Fruit fly (Drosophila melanogaster) whole organism, embryonic: Measurements from ENCODE around the gene Ir87a.
A peak's percentile ranks its signal among the peaks of the same experiment; 100 is the strongest.

Source experiments
- C15 ChIP-seq: fragments of 200-800 bp; sonication (Bioruptor generic); IDR thresholded peaks from 3 replicates; pipeline ENCODE4 v1.3.6; 2022; ENCODE audit warnings: missing biosample characterization, missing genetic modification characterization
- CG12071 ChIP-seq: fragments of 200-800 bp; sonication (Bioruptor generic); optimal IDR thresholded peaks from 3 replicates; lab custom pipeline; 2018; ENCODE audit warnings: missing biosample characterization, mild to moderate bottlenecking, missing genetic modification characterization
- CG13296 ChIP-seq: fragments of 200-800 bp; sonication (Bioruptor generic); optimal IDR thresholded peaks from 3 replicates; lab custom pipeline; 2018; ENCODE audit warnings: missing biosample characterization, mild to moderate bottlenecking, missing genetic modification characterization
- CG14965 ChIP-seq: fragments of 200-800 bp; sonication (Bioruptor generic); optimal IDR thresholded peaks from 2 replicates; lab custom pipeline; 2016; ENCODE audit warnings: missing biosample characterization, missing genetic modification characterization, borderline replicate concordance
- CG16863 ChIP-seq: fragments of 200-800 bp; sonication (Bioruptor generic); optimal IDR thresholded peaks from 3 replicates; lab custom pipeline; 2016; ENCODE audit warnings: missing biosample characterization, missing genetic modification characterization
- CG17912 ChIP-seq: fragments of 200-800 bp; sonication (Bioruptor generic); optimal IDR thresholded peaks from 2 replicates; lab custom pipeline; 2018; ENCODE audit warnings: missing biosample characterization, mild to moderate bottlenecking, missing genetic modification characterization
- CG18619 ChIP-seq: fragments of 200-800 bp; sonication (Bioruptor generic); optimal IDR thresholded peaks from 3 replicates; lab custom pipeline; 2017; ENCODE audit warnings: missing biosample characterization, mild to moderate bottlenecking, missing genetic modification characterization
- CG2202 ChIP-seq: fragments of 200-800 bp; sonication (Bioruptor generic); optimal IDR thresholded peaks from 2 replicates; lab custom pipeline; 2018; ENCODE audit warnings: missing biosample characterization, mild to moderate bottlenecking, missing genetic modification characterization
- CG3065 ChIP-seq: fragments of 200-800 bp; sonication (Bioruptor generic); optimal IDR thresholded peaks from 2 replicates; lab custom pipeline; 2016; ENCODE audit warnings: missing biosample characterization, missing genetic modification characterization
- CG31365 ChIP-seq: fragments of 200-800 bp; sonication (Bioruptor generic); optimal IDR thresholded peaks from 2 replicates; lab custom pipeline; 2018; ENCODE audit warnings: missing biosample characterization, mild to moderate bottlenecking, missing genetic modification characterization
- CG3163 ChIP-seq: fragments of 200-800 bp; sonication (Bioruptor generic); optimal IDR thresholded peaks from 3 replicates; lab custom pipeline; 2016; ENCODE audit warnings: missing biosample characterization, missing genetic modification characterization
- CG34376 ChIP-seq: fragments of 200-800 bp; sonication (Bioruptor generic); optimal IDR thresholded peaks from 2 replicates; lab custom pipeline; 2018; ENCODE audit warnings: missing biosample characterization, mild to moderate bottlenecking, missing genetic modification characterization
- CG3726 ChIP-seq: fragments of 200-800 bp; sonication (Bioruptor generic); IDR thresholded peaks from 3 replicates; pipeline ENCODE4, ENCODE4 v1.3.6; 2022; ENCODE audit warnings: missing biosample characterization, missing genetic modification characterization
- CG4360 ChIP-seq: fragments of 200-800 bp; sonication (Bioruptor generic); IDR thresholded peaks from 2 replicates; pipeline ENCODE4 v1.3.6; 2022; ENCODE audit warnings: missing biosample characterization, missing genetic modification characterization
- CG43689 ChIP-seq: fragments of 200-800 bp; sonication (Bioruptor generic); IDR thresholded peaks from 2 replicates; pipeline ENCODE4 v1.3.6; 2022; ENCODE audit warnings: missing biosample characterization, missing genetic modification characterization
- CG6272 ChIP-seq: fragments of 200-800 bp; sonication (Bioruptor generic); IDR thresholded peaks from 2 replicates; pipeline ENCODE4 v1.3.6; 2022; ENCODE audit warnings: missing biosample characterization, missing genetic modification characterization
- CG6689 ChIP-seq: fragments of 200-800 bp; sonication (Bioruptor generic); IDR thresholded peaks from 2 replicates; pipeline ENCODE4 v1.3.6; 2022; ENCODE audit warnings: missing biosample characterization, missing genetic modification characterization
- CG8924 ChIP-seq: fragments of 200-800 bp; optimal IDR thresholded peaks from 3 replicates; lab custom pipeline; 2019; ENCODE audit warnings: missing biosample characterization, mild to moderate bottlenecking, missing genetic modification characterization, moderate library complexity
- CG9609 ChIP-seq: fragments of 200-800 bp; sonication (Bioruptor generic); optimal IDR thresholded peaks from 3 replicates; lab custom pipeline; 2016; ENCODE audit warnings: missing biosample characterization, missing genetic modification characterization
- D ChIP-seq, 2 experiments: fragments of 200-800 bp in 1 of 2; fragments of >200 bp in 1 of 2; sonication (Bioruptor generic) in 1 of 2; optimal IDR thresholded peaks; 2 replicates in 1 of 2; 3 replicates in 1 of 2; lab custom pipeline; 2017; ENCODE audit warnings: mild to moderate bottlenecking in 1 of 2, missing biosample characterization in 1 of 2, missing genetic modification characterization in 1 of 2, missing genetic modification reagents in 1 of 2
- Dek ChIP-seq: fragments of 200-800 bp; sonication (Bioruptor generic); optimal IDR thresholded peaks from 3 replicates; lab custom pipeline; 2019; ENCODE audit warnings: missing biosample characterization, mild to moderate bottlenecking, missing genetic modification characterization, moderate library complexity
- Dll ChIP-seq: fragments of 200-800 bp; sonication (Bioruptor generic); IDR thresholded peaks from 4 replicates; pipeline ENCODE4 v1.3.6; 2022; ENCODE audit warnings: missing biosample characterization, missing genetic modification characterization; ENCODE audit not compliant: partially characterized antibody
- Doc3 ChIP-seq: fragments of 200-800 bp; sonication (Bioruptor generic); IDR thresholded peaks from 3 replicates; pipeline ENCODE4 v1.3.6; 2022; ENCODE audit warnings: missing biosample characterization, missing genetic modification characterization; ENCODE audit not compliant: partially characterized antibody
- E2f2 ChIP-seq: fragments of 200-800 bp; sonication (Bioruptor generic); IDR thresholded peaks from 2 replicates; pipeline ENCODE4 v1.3.6; 2022; ENCODE audit warnings: missing biosample characterization, missing genetic modification characterization
- Fer3 ChIP-seq: fragments of 200-800 bp; sonication (Bioruptor generic); optimal IDR thresholded peaks from 2 replicates; lab custom pipeline; 2018; ENCODE audit warnings: missing biosample characterization, mild to moderate bottlenecking, missing genetic modification characterization, moderate library complexity
- Max ChIP-seq: fragments of 200-800 bp; sonication (Bioruptor generic); optimal IDR thresholded peaks from 2 replicates; lab custom pipeline; 2016; ENCODE audit warnings: missing biosample characterization, mild to moderate bottlenecking, missing genetic modification characterization
- NFAT ChIP-seq: fragments of 200-800 bp; sonication (Bioruptor generic); IDR thresholded peaks from 2 replicates; pipeline ENCODE4 v1.3.6; 2022; ENCODE audit warnings: missing biosample characterization, missing genetic modification characterization
- Six4 ChIP-seq: fragments of 200-800 bp; sonication (Bioruptor generic); optimal IDR thresholded peaks from 2 replicates; lab custom pipeline; 2016; ENCODE audit warnings: missing biosample characterization, missing genetic modification characterization
- Taf1 ChIP-seq: fragments of 200-800 bp; sonication (Bioruptor generic); IDR thresholded peaks from 2 replicates; pipeline ENCODE4 v1.3.6; 2022; ENCODE audit warnings: missing biosample characterization, missing genetic modification characterization
- Vsx1 ChIP-seq: fragments of 200-800 bp; sonication (Bioruptor generic); optimal IDR thresholded peaks from 2 replicates; lab custom pipeline; 2017; ENCODE audit warnings: missing biosample characterization, mild to moderate bottlenecking, missing genetic modification characterization, missing genetic modification reagents
- Xbp1 ChIP-seq: fragments of 200-800 bp; sonication (Bioruptor generic); optimal IDR thresholded peaks from 3 replicates; lab custom pipeline; 2016; ENCODE audit warnings: missing biosample characterization, mild to moderate bottlenecking, missing genetic modification characterization
- br ChIP-seq: fragments of >200 bp; optimal IDR thresholded peaks from 2 replicates; lab custom pipeline; 2017
- cad ChIP-seq: fragments of >200 bp; optimal IDR thresholded peaks from 2 replicates; lab custom pipeline; 2017; ENCODE audit warnings: missing biosample characterization, missing genetic modification characterization
- chm ChIP-seq: fragments of 200-800 bp; sonication (Bioruptor generic); IDR thresholded peaks from 2 replicates; pipeline ENCODE4 v1.3.6; 2022; ENCODE audit warnings: missing biosample characterization, missing genetic modification characterization
- emc ChIP-seq: fragments of 200-800 bp; sonication (Bioruptor generic); optimal IDR thresholded peaks from 2 replicates; lab custom pipeline; 2016; ENCODE audit warnings: missing biosample characterization, missing genetic modification characterization
- fd3F ChIP-seq: fragments of 200-800 bp; sonication (Bioruptor generic); optimal IDR thresholded peaks from 2 replicates; lab custom pipeline; 2018; ENCODE audit warnings: missing biosample characterization, mild to moderate bottlenecking, missing genetic modification characterization, moderate library complexity
- ind ChIP-seq: fragments of 200-800 bp; sonication (Bioruptor generic); optimal IDR thresholded peaks from 3 replicates; lab custom pipeline; 2016; ENCODE audit warnings: missing biosample characterization, missing genetic modification characterization
- kah ChIP-seq: fragments of 200-800 bp; sonication (Bioruptor generic); optimal IDR thresholded peaks from 2 replicates; lab custom pipeline; 2018; ENCODE audit warnings: missing biosample characterization, mild to moderate bottlenecking, missing genetic modification characterization
- knrl ChIP-seq: fragments of 200-800 bp; sonication (Bioruptor generic); IDR thresholded peaks from 3 replicates; pipeline ENCODE4 v1.3.6; 2022; ENCODE audit warnings: missing biosample characterization, missing genetic modification characterization; ENCODE audit not compliant: partially characterized antibody
- nerfin-1 ChIP-seq: fragments of 200-800 bp; sonication (Bioruptor generic); optimal IDR thresholded peaks from 3 replicates; lab custom pipeline; 2019; ENCODE audit warnings: missing biosample characterization, mild to moderate bottlenecking, missing genetic modification characterization, moderate library complexity
- nom ChIP-seq: fragments of 200-800 bp; sonication (Bioruptor generic); optimal IDR thresholded peaks from 2 replicates; lab custom pipeline; 2017; ENCODE audit warnings: missing biosample characterization, missing genetic modification characterization, mild to moderate bottlenecking, moderate library complexity, missing genetic modification reagents
- pb ChIP-seq: fragments of 200-800 bp; sonication (Bioruptor generic); optimal IDR thresholded peaks from 3 replicates; lab custom pipeline; 2016; ENCODE audit warnings: missing biosample characterization, missing genetic modification characterization
- psq ChIP-seq: fragments of 200-800 bp; sonication (Bioruptor generic); optimal IDR thresholded peaks from 2 replicates; lab custom pipeline; 2017; ENCODE audit warnings: missing biosample characterization, missing genetic modification characterization
- pum ChIP-seq: fragments of 200-800 bp; sonication (Bioruptor generic); optimal IDR thresholded peaks from 2 replicates; lab custom pipeline; 2016; ENCODE audit warnings: missing biosample characterization, missing genetic modification characterization
- sd ChIP-seq: fragments of 200-800 bp; sonication (Bioruptor generic); optimal IDR thresholded peaks from 3 replicates; lab custom pipeline; 2018; ENCODE audit warnings: missing biosample characterization, mild to moderate bottlenecking, missing genetic modification characterization, moderate library complexity
- sqz ChIP-seq: fragments of 200-800 bp; sonication (Bioruptor generic); optimal IDR thresholded peaks from 3 replicates; lab custom pipeline; 2018; ENCODE audit warnings: missing biosample characterization, mild to moderate bottlenecking, missing genetic modification characterization
- tna ChIP-seq: fragments of 200-800 bp; sonication (Bioruptor generic); IDR thresholded peaks from 2 replicates; pipeline ENCODE4 v1.3.6; 2022; ENCODE audit warnings: missing biosample characterization, missing genetic modification characterization; ENCODE audit not compliant: partially characterized antibody
- ttk ChIP-seq: fragments of 200-800 bp; sonication (Bioruptor generic); IDR thresholded peaks from 2 replicates; pipeline ENCODE4 v2.1.2; 2022; ENCODE audit warnings: missing biosample characterization, missing genetic modification characterization
- z ChIP-seq: fragments of 200-800 bp; sonication (Bioruptor generic); IDR thresholded peaks from 3 replicates; pipeline ENCODE4 v1.3.6; 2022; ENCODE audit warnings: missing biosample characterization, missing genetic modification characterization
- zfh1 ChIP-seq: fragments of 200-800 bp; sonication (Bioruptor generic); IDR thresholded peaks from 3 replicates; pipeline ENCODE4 v1.3.6; 2022; ENCODE audit warnings: missing biosample characterization, missing genetic modification characterization
- zfh2 ChIP-seq: fragments of 200-800 bp; sonication (Bioruptor generic); optimal IDR thresholded peaks from 2 replicates; lab custom pipeline; 2016; ENCODE audit warnings: missing biosample characterization, missing genetic modification characterization

Gene Ir87a

dm6 chr3R:13433623-13434022 is 13.5 kb downstream of the Ir87a start (continued):
- TF ChIP-seq E2f2 (peak; percentile 62), zfh2 (GFP tag; lab: Kevin White, UChicago) (peak; percentile 31), CG8924 (peak; percentile 89), Vsx1 (GFP tag; lab: Kevin White, UChicago) (peak; percentile 75), br (lab: Kevin White, UChicago) (no peak), CG3163 (peak; percentile 11), chm (GFP tag; lab: Robert Waterston, UW) (peak; percentile 68; the same call in 1 of the 2 replicates), CG6689 (peak; percentile 71), CG4360 (GFP tag; lab: Robert Waterston, UW) (no peak), CG14965 (no peak), Fer3 (tag; lab: Kevin White, UChicago) (peak; percentile 63), CG6272 (no peak), psq (GFP tag; lab: Kevin White, UChicago) (peak; percentile 53), CG17912 (GFP tag; lab: Kevin White, UChicago) (no peak), C15 (no peak), CG3065 (GFP tag; lab: Kevin White, UChicago) (peak; percentile 33), Xbp1 (GFP tag; lab: Kevin White, UChicago) (peak; percentile 77), D (optimal IDR thresholded peaks at IDR 0.05; lab: Kevin White, UChicago) (no peak), D (GFP tag; optimal IDR thresholded peaks at IDR 0.05; lab: Kevin White, UChicago) (peak; percentile 37), pum (GFP tag; lab: Kevin White, UChicago) (peak; percentile 29), fd3F (GFP tag; lab: Kevin White, UChicago) (peak; percentile 91), cad (no peak), Max (peak; percentile 41), CG12071 (peak; percentile 62), CG16863 (GFP tag; lab: Kevin White, UChicago) (peak; percentile 47), nom (GFP tag; lab: Kevin White, UChicago) (peak; percentile 54), z (GFP tag; lab: Robert Waterston, UW) (no peak), kah (GFP tag; lab: Kevin White, UChicago) (peak; percentile 69), CG34376 (GFP tag; lab: Kevin White, UChicago) (peak; percentile 12), ind (peak; percentile 65), CG3726 (GFP tag; lab: Robert Waterston, UW) (no peak), NFAT (GFP tag; lab: Robert Waterston, UW) (0 out of 2 replicates have a peak, but pooled peaks have one; percentile 12), nerfin-1 (tag; lab: Kevin White, UChicago) (peak; percentile 74), zfh1 (GFP tag; lab: Robert Waterston, UW) (peak; percentile 62; the same call in 2 of the 3 replicates), CG2202 (tag; lab: Kevin White, UChicago) (peak; percentile 71), emc (GFP tag; lab: Kevin White, UChicago) (no peak), pb (GFP tag; lab: Kevin White, UChicago) (no peak), Six4 (GFP tag; lab: Kevin White, UChicago) (peak; percentile 42), Dll (no peak), Taf1 (GFP tag; lab: Robert Waterston, UW) (peak; percentile 40), ttk (GFP tag; lab: Robert Waterston, UW) (peak; percentile 46; the same call in 1 of the 2 replicates), CG31365 (tag; lab: Kevin White, UChicago) (peak; percentile 37), sqz (peak; percentile 42), CG43689 (GFP tag; lab: Robert Waterston, UW) (peak; percentile 47; the same call in 1 of the 2 replicates), Dek (tag; lab: Kevin White, UChicago) (peak; percentile 75), knrl (GFP tag; lab: Robert Waterston, UW) (no peak), CG18619 (GFP tag; lab: Kevin White, UChicago) (peak; percentile 81), sd (tag; lab: Kevin White, UChicago) (peak; percentile 55), Doc3 (GFP tag; lab: Robert Waterston, UW) (no peak), CG13296 (GFP tag; lab: Kevin White, UChicago) (peak; percentile 88), CG9609 (GFP tag; lab: Kevin White, UChicago) (peak; percentile 31), tna (GFP tag; lab: Robert Waterston, UW) (no peak)
